Fruit fly (Drosophila melanogaster): ENCODE measurements around the gene CG17141.

DNA sequence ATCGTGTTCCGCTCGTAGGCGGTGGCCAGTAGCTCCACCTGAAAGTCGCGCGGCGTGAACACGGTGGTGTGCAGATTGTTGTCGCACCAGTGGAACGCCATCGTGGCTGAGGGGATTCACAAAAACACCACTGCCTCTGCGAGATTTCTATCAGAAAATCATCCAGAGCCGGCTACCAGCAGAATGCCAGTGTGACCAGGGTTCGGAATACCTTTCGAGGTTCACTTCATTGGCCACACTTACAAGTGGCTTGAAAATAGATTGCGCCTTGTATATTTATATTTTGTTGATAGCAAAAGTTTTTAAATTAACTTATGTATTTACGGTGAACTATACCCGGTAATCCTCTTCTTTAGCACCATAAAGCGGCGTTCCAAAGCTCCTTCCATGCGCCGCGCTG, 6.5 kb downstream of the CG17141 start, which contains the start of the genes Dcr-1 and CG6985:
- TF ChIP-seq Dll (optimal IDR thresholded peaks at IDR 0.05) (no peak), usp (GFP tag; optimal IDR thresholded peaks at IDR 0.05) (no peak), psq (optimal IDR thresholded peaks at IDR 0.05) (no peak)
